Worm (Caenorhabditis elegans) whole organism, dauer: ENCODE measurements around the gene clec-134.

Source experiments
- unc-62 ChIP-seq: sonication (generic microtip); optimal IDR thresholded peaks from 2 replicates; lab custom pipeline; 2017; ENCODE audit warnings: missing biosample characterization, missing genetic modification reagents, missing genetic modification characterization

clec-134 gene

DNA sequence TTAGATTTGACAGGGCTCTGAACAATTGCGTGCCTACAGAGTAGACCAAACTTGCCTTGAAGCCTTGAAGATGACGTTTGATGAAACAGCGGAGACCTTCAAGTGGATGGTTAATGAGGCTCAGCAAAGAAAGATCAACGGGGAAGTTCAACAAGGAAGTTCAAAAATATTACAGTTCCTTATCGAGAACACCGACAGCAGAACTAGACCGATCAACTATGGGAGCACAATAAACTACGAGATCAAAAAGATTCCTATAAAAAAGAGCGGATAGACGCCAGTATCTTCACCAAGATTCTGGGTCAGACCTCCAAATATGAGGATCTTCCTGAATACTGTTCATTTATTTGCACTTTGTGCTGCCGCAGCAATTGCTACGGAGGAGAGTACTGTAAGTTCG, at the start of gene clec-134:
Gene clec-134, plus strand, starts transcription at position 301 of the 400 bp plus-strand sequence.
- no peak for TF ChIP-seq unc-62

DNA sequence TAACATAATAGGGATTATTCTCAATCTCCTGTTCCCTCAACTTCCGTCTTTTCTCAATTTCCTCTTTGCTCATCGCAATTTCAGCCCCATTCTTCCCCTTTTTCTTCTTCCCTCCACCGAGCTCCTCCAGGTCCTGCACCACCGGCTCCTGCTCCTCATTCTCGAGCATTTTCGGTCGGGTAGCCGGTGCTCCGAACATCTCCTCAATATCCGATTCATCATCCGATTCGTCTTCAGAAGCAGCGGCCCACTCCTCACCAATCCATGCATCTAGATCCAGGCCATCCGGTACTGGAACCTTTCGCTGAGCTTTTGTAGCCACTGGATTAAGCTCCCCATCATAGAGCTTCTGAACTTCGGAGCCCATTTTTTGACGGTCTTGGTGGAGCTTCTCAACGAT, 39.7 kb upstream of the clec-134 start:
- TF ChIP-seq unc-62: no peak

DNA sequence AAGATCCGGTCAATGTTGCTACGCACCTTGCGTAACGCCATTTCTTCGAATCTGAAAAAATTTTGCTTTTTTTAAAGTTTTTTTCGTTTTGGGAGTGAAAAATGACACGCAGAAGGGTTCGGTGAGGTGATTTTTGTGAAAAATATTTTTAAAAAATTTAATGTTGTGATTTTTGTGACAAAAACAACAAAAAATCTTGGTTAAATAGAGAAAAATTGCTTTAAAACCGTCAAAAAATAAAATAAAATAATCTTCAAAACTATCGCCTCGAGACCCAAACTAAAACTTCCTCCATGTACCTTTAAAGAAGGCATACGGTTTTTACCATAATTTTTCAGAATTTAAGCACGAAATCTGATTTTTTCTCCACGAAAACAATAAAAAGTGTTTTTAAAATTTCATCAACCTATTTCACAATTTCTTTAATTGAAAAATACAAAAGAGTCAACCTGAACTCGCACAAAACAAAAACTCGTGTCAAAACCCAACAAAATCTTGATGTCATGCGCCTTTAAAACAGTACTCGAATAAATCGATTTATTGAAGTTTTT, 33.4 kb upstream of the clec-134 start, which contains the start of gene apd-3:
Gene apd-3, minus strand, starts transcription at position 51 of the 551 bp plus-strand sequence.
- TF ChIP-seq unc-62: no peak

DNA sequence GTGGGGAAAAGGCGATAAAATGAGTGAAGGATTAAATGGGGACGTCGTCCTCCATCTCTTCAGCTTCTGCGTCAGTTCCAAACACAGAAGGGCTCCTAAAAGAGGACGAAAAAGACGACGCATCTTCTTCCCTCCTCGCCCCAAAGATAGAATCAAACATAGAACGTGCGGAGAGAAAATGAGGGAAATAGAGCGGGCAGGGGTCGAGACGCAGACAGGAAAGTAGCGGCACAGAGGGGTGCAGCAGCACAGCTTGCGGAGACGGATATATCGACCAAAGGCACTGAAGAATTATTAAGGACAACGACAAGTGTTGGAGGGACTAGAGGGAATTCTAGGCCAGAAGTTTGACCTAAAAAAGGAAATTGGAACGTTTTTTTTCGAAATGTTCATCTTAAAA, 32.6 kb upstream of the clec-134 start:
- no peak for TF ChIP-seq unc-62

DNA sequence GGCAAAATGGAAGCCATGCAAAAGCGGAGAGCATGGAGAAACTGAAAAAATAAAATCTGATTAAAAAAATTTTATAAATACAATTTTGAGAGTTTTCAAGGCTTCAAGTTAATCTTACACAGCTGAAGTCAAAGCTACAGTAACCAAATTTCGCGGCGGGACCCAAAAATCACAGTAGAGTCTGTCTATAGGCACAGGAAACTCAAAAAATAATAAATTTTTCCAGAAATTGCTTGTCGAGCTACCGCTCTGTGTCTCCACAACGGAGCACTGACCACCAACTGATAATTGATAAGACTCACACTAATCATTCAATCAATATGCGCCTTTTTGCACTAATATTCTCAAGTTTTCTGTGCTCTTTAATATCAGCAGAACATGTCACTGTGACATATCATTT, 29.5 kb upstream of the clec-134 start, which contains the start of gene W10G11.19:
Gene W10G11.19, plus strand, starts transcription at position 301 of the 400 bp plus-strand sequence.
- no peak for TF ChIP-seq unc-62

DNA sequence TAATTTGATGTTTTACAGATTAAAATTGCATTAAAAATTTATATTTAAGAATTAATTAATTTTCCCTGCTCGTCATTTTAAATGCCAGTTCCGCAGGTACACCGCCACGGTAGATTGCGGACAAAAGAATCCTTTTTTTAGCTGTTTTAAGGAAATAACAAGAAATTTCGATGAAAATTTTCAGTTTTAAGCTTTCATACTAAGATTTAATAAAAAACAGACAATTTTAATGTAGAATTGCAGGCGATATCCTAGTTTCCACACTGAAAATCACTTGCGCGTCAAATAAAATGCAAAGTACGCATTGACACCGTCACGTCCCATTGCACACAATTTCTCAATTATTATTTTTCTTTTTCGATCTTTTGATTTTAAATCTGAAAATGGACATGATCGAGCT, 26.4 kb upstream of the clec-134 start, which contains the start of gene dnc-3:
Gene dnc-3, plus strand, starts transcription at position 272 of the 400 bp plus-strand sequence.
- TF ChIP-seq unc-62: no peak

DNA sequence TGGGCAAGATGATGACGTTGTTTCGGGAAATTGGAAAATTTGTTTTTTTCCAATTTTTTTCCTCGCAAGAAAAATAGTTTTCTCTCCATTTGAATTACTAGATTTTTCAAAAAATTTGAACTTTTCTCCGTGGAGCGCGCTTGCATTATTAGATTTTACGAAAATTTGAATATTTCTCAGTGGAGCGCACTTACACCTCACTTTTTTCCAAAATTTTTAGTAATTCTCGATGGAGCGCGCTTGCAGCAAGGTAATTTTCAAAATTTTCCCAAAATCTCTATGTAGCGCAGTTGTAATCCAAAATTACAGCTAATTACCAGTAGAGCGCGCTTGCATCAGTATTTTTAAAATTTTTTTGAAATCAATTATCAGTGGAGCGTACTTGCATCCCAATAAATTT, 25.2 kb upstream of the clec-134 start:
- TF ChIP-seq unc-62: no peak

DNA sequence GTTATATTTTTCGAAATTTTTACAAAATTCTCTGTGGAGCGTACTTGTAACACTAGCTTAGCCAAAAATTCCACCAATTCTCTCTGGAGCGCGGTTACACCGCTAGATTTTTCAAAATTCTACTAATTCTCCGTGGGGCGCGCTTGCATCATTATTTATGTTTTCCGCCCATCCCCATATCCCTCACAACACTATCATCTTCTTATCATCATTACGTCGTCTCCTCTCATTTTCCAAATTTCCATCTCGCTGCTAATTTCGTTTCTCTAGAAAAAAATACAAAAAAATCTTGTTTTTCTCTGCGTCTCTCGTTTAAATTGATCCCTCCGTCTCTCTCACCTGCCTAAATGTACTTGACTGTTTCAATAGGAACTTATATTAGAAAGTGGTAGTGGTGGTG, 24.6 kb upstream of the clec-134 start:
- no peak for TF ChIP-seq unc-62

DNA sequence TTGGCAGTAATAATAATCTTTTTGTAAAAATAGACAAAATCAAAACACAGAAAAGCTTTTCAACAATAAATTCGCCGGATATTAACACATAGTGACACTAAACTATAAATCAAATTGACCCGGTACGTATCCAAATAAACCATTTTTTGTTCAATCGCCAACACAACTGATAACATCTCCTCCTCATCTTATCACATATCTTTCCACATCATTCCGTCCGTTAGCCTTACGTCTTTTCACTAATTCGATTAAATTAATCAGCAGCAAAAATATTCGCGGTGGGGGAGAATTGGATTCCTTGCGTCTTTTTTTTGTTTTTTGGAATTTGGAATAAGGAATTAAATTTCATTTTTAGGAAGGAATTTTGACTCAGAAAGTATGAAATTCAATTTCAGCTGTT, 23.3 kb upstream of the clec-134 start:
- TF ChIP-seq unc-62: no peak

DNA sequence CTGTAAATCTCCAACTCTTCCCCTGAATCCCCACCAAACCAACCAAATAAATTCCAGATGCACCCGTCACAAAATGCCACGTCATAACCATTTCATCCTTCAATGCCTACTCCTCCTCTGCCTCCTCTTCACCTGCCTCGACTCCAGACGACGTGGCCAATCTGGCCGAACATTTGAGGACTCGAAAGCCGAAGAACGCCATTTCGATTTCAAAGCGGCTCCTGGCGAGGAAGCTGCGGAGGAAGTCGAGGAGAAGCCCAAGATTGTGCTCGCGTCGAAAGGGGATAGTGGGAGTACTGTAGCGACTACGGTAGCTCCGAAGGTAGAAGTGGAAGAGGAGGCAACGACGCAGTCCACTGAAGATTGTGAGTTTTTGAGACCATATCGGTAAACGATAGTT, 22.4 kb upstream of the clec-134 start, which contains the start of gene lgc-45:
Gene lgc-45, plus strand, starts transcription at position 56 of the 400 bp plus-strand sequence.
- TF ChIP-seq unc-62: no peak

DNA sequence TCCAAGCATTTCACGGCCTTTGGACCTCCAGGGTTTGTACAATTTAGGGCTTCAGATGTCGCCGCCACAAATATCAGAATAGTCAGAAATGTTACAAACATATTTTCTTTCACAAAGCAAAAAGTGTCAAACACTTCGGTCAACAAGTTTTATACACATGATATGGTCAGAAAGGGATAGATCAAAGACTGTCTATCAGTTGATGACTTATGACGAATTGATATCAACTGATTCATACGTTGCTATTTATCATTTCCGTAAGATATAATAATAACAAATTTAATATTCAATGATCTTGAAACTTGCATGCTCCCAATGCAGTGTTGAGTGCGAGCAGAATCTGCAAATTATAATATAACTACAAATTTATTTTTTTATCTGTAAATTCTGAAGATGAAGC, 19.3 kb upstream of the clec-134 start, which contains the start of gene W10G11.1:
Gene W10G11.1, minus strand, starts transcription at position 101 of the 400 bp plus-strand sequence.
- TF ChIP-seq unc-62: no peak

DNA sequence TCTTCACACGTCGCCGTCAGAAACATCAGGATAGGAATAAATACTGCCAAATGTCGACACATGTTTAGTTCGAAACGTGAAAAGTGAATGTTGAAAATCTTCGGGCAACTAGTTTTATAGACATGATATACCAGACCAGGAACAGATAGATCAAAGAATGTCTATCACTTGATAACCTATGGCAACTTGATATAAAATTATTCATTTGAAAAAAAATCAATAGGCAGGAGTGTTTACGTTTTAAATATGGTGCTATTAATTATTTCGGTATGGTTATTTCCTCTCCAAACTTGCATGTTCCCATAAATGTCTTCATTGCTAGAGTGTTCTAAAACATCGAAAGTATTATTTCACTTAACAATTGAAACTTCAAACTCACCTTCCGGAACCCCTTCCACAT, 18.3 kb upstream of the clec-134 start, which contains the start of gene W10G11.2:
Gene W10G11.2, minus strand, starts transcription at position 101 of the 400 bp plus-strand sequence.
- no peak for TF ChIP-seq unc-62

DNA sequence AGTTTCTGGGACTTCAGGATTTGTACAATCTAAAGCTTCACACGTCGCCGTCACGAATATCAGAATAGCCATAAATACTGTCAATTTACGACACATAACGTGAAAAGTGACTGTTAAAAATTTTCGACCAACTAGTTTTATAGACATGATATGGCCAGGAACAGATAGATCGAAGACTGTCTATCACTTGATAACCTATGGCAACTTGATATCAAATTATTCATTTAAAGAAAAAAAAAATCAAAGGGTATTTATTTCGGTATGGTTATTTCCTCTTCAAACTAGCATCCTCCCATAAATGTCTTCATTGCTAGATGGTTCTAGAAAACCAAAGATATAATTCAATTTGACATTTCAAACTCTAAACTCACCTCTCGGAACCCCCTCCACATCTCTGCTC, 17.4 kb upstream of the clec-134 start, which contains the start of gene W10G11.3:
Gene W10G11.3, minus strand, starts transcription at position 101 of the 400 bp plus-strand sequence.
- no peak for TF ChIP-seq unc-62

DNA sequence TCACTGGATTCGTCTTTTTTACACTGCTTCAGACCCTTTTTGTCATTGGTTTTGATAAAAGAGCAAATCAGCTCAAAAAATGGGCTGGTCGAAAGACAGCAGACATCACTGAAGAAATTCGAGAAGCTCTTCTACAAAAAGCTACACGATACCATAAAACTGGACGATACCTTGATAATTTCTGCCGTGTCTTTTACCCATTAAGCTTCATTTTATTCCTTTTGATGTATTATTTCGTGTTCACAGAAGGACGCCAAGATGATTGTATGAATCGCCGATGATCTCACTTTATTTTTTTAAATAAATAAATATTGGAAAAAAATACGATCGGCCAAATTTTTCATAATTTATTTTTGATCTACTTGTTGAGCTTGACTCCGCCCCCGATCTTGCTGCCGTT, 12.8 kb upstream of the clec-134 start:
- TF ChIP-seq unc-62: no peak

DNA sequence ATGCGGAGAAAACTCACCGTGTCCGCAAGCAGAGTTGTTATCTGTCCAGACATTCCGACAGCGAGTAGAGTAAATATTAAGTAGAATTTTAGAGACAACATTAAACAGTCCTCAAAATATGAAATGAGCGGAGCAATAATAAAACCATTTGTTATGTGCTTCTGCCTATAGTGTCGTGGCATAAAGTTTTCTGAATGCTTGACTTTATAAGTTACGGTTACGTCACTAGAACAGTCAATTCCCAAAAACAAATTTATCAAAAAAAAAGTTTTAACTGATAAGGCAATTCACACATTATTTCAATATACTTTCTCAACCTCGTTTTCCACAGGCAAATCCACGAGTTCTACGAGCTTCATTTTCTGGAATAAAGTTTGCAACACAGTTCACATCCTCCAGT, 10.7 kb upstream of the clec-134 start, which contains the start of gene clec-127:
Gene clec-127, minus strand, starts transcription at position 101 of the 400 bp plus-strand sequence.
- TF ChIP-seq unc-62: no peak

DNA sequence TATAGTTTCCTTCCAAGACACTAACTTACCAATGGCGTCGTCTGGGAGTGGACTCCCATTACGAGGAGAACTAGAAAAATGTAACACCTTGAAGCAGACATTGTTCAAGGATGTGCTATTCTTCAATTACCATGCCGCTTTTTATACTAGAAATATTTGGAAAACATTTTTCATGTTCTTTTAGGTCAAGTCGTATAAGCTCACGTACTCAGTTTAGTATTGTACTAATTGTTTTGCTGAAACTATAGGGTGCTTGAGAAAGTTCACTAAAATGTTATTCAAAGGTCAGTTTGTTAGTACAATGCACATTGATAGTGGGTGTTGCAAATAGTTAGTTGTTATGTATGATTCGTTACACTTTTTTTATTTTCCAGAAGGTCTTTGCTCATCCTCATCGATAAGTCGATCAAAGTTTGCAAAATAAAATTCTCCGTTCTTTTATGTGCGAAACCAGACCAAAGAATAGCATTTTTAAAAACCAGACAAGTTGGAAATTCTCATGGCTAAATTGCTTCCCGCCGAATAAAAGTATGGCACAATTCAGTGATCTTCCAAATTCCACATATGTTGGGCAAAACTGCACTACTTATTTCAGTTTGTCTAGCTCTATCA, 8.8 kb upstream of the clec-134 start, which contains the start of the genes clec-128 and clec-129:
Gene clec-128, minus strand, starts transcription at position 101 of the 612 bp plus-strand sequence.
Gene clec-129, plus strand, starts transcription at position 562 of the 612 bp plus-strand sequence.
- no peak for TF ChIP-seq unc-62

DNA sequence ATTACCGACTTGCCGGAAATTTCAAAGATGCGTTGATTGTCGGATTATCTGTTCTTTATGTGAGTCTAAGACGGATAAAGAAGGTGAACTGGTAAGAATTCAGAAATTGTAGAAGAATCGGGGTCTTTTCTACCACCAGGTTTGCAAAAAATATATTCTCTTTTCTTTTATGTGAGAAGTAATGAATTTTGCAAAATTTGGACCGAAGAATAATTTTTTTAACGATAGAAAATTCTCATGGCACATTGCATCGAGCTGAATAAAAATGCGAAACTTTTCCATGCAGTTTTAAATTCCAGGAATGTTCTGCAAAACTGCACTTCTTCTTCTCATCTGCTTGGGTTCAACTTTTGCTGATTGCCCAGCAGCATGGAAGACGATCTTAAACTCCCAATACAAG, 6.6 kb upstream of the clec-134 start, which contains the start of gene clec-130:
Gene clec-130, plus strand, starts transcription at position 301 of the 400 bp plus-strand sequence.
- TF ChIP-seq unc-62: no peak

DNA sequence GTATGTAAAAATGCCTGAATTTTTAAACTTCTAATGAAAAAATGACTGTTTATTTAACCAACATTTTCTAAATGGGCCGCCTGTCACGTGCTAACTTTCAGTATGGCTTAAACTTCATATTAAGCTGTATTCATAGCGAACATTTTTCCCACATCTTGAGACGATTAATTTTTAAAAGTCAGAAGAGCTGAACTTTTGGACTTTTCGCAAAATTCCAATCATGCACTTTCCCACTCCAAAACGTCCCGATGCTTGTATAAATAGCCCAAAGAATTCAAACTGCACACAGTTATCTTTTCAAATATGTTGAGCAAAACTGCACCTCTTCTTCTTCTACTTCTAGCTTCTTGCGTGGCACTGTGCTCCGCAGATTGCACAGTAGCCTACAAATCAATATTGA, 3.1 kb upstream of the clec-134 start, which contains the start of gene clec-132:
Gene clec-132, plus strand, starts transcription at position 301 of the 400 bp plus-strand sequence.
- TF ChIP-seq unc-62: no peak
